Fruit fly (Drosophila melanogaster) Kc167 (cell line): ENCODE results near the gene ND-ACP.

Experiments used
- Sin3A ChIP-seq: fragments of >200 bp; optimal IDR thresholded peaks from 2 replicates; lab custom pipeline; 2018; ENCODE audit warnings: missing external identifiers
- h ChIP-seq: fragments of >200 bp; optimal IDR thresholded peaks from 3 replicates; lab custom pipeline; 2018; ENCODE audit warnings: missing external identifiers
- insv ChIP-seq: fragments of >200 bp; optimal IDR thresholded peaks from 3 replicates; lab custom pipeline; 2018; ENCODE audit warnings: missing external identifiers

DNA sequence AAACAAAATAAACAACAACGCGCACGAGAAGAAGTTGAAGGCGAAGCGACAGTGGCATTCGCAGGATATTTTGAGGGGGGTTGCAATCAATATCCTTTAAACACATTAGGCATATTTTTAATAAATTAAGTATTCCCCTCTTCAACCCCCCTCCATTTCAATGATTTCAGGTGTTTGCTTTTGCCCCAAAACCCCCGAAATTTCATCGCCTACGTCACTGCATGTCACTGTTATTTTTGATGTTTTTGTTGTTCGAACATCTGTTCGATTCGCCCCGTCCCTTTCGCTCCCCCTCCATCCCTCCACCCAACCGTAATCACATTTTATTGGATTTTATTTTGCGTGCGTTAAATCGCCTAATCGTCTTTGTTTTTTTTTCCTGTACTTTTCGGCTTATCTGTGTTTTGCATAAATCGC, 38.5 kb downstream of the ND-ACP start:
- no peak for TF ChIP-seq h (lab: Kevin White, UChicago)
- no peak for TF ChIP-seq insv (lab: Kevin White, UChicago)
- TF ChIP-seq Sin3A (lab: Kevin White, UChicago), result no peak
